Fruit fly (Drosophila melanogaster): ENCODE data around the gene CG32576.

Gene CG32576

dm6 chrX:16333434-16334141 is 45.3 kb upstream of the CG32576 start, which contains the start of the genes CG9921 and Dsp1 (continued):
- TF ChIP-seq CG9932 (GFP tag; IDR thresholded peaks at IDR 0.05) (peak; percentile 42), usp (GFP tag; optimal IDR thresholded peaks at IDR 0.05) (no peak), sisA (GFP tag; IDR thresholded peaks at IDR 0.05) (no peak), jing (GFP tag; optimal IDR thresholded peaks at IDR 0.05) (no peak), CG7928 (GFP tag; optimal IDR thresholded peaks at IDR 0.05) (no peak), ftz-f1 (GFP tag; optimal IDR thresholded peaks at IDR 0.05) (no peak), vvl (GFP tag; IDR thresholded peaks at IDR 0.05) (no peak), sna (GFP tag; IDR thresholded peaks at IDR 0.05; ENCODE audit: partially characterized antibody) (no peak), CG6272 (GFP tag; IDR thresholded peaks at IDR 0.05) (no peak), CG6689 (GFP tag; IDR thresholded peaks at IDR 0.05) (peak; percentile 17; the same call in 1 of the 2 replicates), prd (optimal IDR thresholded peaks at IDR 0.05) (no peak), prd (GFP tag; IDR thresholded peaks at IDR 0.05) (0 out of 3 replicates have a peak, but pooled peaks have one; percentile 10), CG33213 (GFP tag; optimal IDR thresholded peaks at IDR 0.05) (no peak), Tbp (GFP tag; optimal IDR thresholded peaks at IDR 0.05) (no peak), CG8290 (GFP tag; optimal IDR thresholded peaks at IDR 0.05) (no peak), CG8290 (tag; optimal IDR thresholded peaks at IDR 0.05) (peak in 1 of 2 experiments; percentile 76), CG9215 (GFP tag; IDR thresholded peaks at IDR 0.05) (no peak), CG12659 (GFP tag; optimal IDR thresholded peaks at IDR 0.05) (no peak), Dll (GFP tag; IDR thresholded peaks at IDR 0.05; ENCODE audit: partially characterized antibody) (no peak), GATAe (GFP tag; conservative IDR thresholded peaks at IDR 0.05) (no peak), Jarid2 (GFP tag; optimal IDR thresholded peaks at IDR 0.05) (no peak), lov (optimal IDR thresholded peaks at IDR 0.05) (no peak), lov (GFP tag; IDR thresholded peaks at IDR 0.05) (no peak), zen2 (GFP tag; IDR thresholded peaks at IDR 0.05; ENCODE audit: partially characterized antibody) (no peak), Sin3A (optimal IDR thresholded peaks at IDR 0.05) (no peak), CG13424 (tag; optimal IDR thresholded peaks at IDR 0.05) (no peak), BtbVII (GFP tag; optimal IDR thresholded peaks at IDR 0.05) (no peak), tll (GFP tag; optimal IDR thresholded peaks at IDR 0.05) (no peak), z (GFP tag; IDR thresholded peaks at IDR 0.05) (no peak), Lim3 (GFP tag; IDR thresholded peaks at IDR 0.05) (no peak), ro (GFP tag; IDR thresholded peaks at IDR 0.05) (no peak), CG14860 (GFP tag; IDR thresholded peaks at IDR 0.05; ENCODE audit: partially characterized antibody) (no peak), salm (tag; optimal IDR thresholded peaks at IDR 0.05) (no peak), sd (tag; optimal IDR thresholded peaks at IDR 0.05) (no peak), odd (GFP tag; optimal IDR thresholded peaks at IDR 0.05) (no peak), crc (GFP tag; optimal IDR thresholded peaks at IDR 0.05) (no peak), klu (GFP tag; IDR thresholded peaks at IDR 0.05) (no peak), row (GFP tag; IDR thresholded peaks at IDR 0.05) (no peak), dm (GFP tag; optimal IDR thresholded peaks at IDR 0.05) (no peak), zfh1 (GFP tag; IDR thresholded peaks at IDR 0.05) (no peak), CG11723 (GFP tag; optimal IDR thresholded peaks at IDR 0.05) (no peak), ken (GFP tag; IDR thresholded peaks at IDR 0.05) (no peak), chm (GFP tag; IDR thresholded peaks at IDR 0.05) (peak; percentile 75), CG11695 (GFP tag; IDR thresholded peaks at IDR 0.05) (no peak), CG11398 (GFP tag; optimal IDR thresholded peaks at IDR 0.05) (no peak), CG17385 (GFP tag; optimal IDR thresholded peaks at IDR 0.05) (no peak), Bdp1 (GFP tag; optimal IDR thresholded peaks at IDR 0.05) (no peak), E2f1 (GFP tag; IDR thresholded peaks at IDR 0.05) (no peak), CG6765 (GFP tag; optimal IDR thresholded peaks at IDR 0.05) (no peak), Hsf (GFP tag; optimal IDR thresholded peaks at IDR 0.05) (no peak), wek (GFP tag; optimal IDR thresholded peaks at IDR 0.05) (peak; percentile 53), CG34422 (GFP tag; IDR thresholded peaks at IDR 0.05) (peak; percentile 53; the same call in 1 of the 3 replicates)
